Fruit fly (Drosophila melanogaster): ENCODE measurements around the gene PLCXD.

The PLCXD gene

dm6 chr2L:12003792-12004210 lies 45.4 kb upstream of the PLCXD start:
- no peak for TF ChIP-seq CrebA (GFP tag; optimal IDR thresholded peaks at IDR 0.05; ENCODE audit: borderline replicate concordance)
- TF ChIP-seq foxo (GFP tag; optimal IDR thresholded peaks at IDR 0.05): peak in 1 of 2 experiments; percentile 32
- peak; percentile 1 for TF ChIP-seq lola (GFP tag; optimal IDR thresholded peaks at IDR 0.05)
- TF ChIP-seq Hr83 (GFP tag; optimal IDR thresholded peaks at IDR 0.05; ENCODE audit: poor library complexity, severe bottlenecking): peak; percentile 22

- TF ChIP-seq rgr (GFP tag; optimal IDR thresholded peaks at IDR 0.05): peak; percentile 11
- TF ChIP-seq OdsH (GFP tag; optimal IDR thresholded peaks at IDR 0.05): peak; percentile 44
- TF ChIP-seq dmrt93B (GFP tag; optimal IDR thresholded peaks at IDR 0.05): no peak
- TF ChIP-seq Dfd (GFP tag; optimal IDR thresholded peaks at IDR 0.05): no peak
- TF ChIP-seq tai (GFP tag; optimal IDR thresholded peaks at IDR 0.05): no peak
- no peak for TF ChIP-seq Hr78 (GFP tag; optimal IDR thresholded peaks at IDR 0.05)
- TF ChIP-seq HLH106 (tag; optimal IDR thresholded peaks at IDR 0.05): no peak
- no peak for TF ChIP-seq h (GFP tag; optimal IDR thresholded peaks at IDR 0.05)
- no peak for TF ChIP-seq CG32264 (GFP tag; optimal IDR thresholded peaks at IDR 0.05)
- peak; percentile 28 for TF ChIP-seq sv (GFP tag; optimal IDR thresholded peaks at IDR 0.05)
- TF ChIP-seq ey (GFP tag; optimal IDR thresholded peaks at IDR 0.05): no peak
- no peak for TF ChIP-seq pan (optimal IDR thresholded peaks at IDR 0.05)
- no peak for TF ChIP-seq brk (GFP tag; optimal IDR thresholded peaks at IDR 0.05)
- no peak for TF ChIP-seq Hnf4 (GFP tag; optimal IDR thresholded peaks at IDR 0.05)
- TF ChIP-seq dsf (GFP tag; optimal IDR thresholded peaks at IDR 0.05; ENCODE audit: borderline replicate concordance): no peak
- peak in 1 of 2 experiments; percentile 31 for TF ChIP-seq dl (GFP tag; optimal IDR thresholded peaks at IDR 0.05; ENCODE audit: insufficient read depth in 1 of 2, partially characterized antibody in 2 of 2)
- no peak for TF ChIP-seq jim (GFP tag; optimal IDR thresholded peaks at IDR 0.05)
- no peak for TF ChIP-seq Dif (GFP tag; optimal IDR thresholded peaks at IDR 0.05; ENCODE audit: partially characterized antibody)
- TF ChIP-seq psq (GFP tag; optimal IDR thresholded peaks at IDR 0.05): no peak
- no peak for TF ChIP-seq Rel (GFP tag; optimal IDR thresholded peaks at IDR 0.05)
- no peak for TF ChIP-seq Rel (tag; optimal IDR thresholded peaks at IDR 0.05)
- TF ChIP-seq lola (GFP tag; optimal IDR thresholded peaks at IDR 0.05): no peak
- no peak for TF ChIP-seq Hr83 (GFP tag; optimal IDR thresholded peaks at IDR 0.05; ENCODE audit: poor library complexity, severe bottlenecking)
- TF ChIP-seq Abd-B (GFP tag; optimal IDR thresholded peaks at IDR 0.05): no peak
- TF ChIP-seq br (GFP tag; optimal IDR thresholded peaks at IDR 0.05): no peak
- no peak for TF ChIP-seq GATAd (GFP tag; optimal IDR thresholded peaks at IDR 0.05)
- TF ChIP-seq Mio (GFP tag; optimal IDR thresholded peaks at IDR 0.05): no peak
- TF ChIP-seq woc (GFP tag; optimal IDR thresholded peaks at IDR 0.05): no peak
- peak in 1 of 2 experiments; percentile 22 for TF ChIP-seq foxo (GFP tag; optimal IDR thresholded peaks at IDR 0.05)
- no peak for TF ChIP-seq CG9705 (GFP tag; optimal IDR thresholded peaks at IDR 0.05)
- no peak for TF ChIP-seq Sp1 (GFP tag; optimal IDR thresholded peaks at IDR 0.05)
- no peak for TF ChIP-seq fru (GFP tag; optimal IDR thresholded peaks at IDR 0.05)
- no peak for TF ChIP-seq Vsx2 (GFP tag; optimal IDR thresholded peaks at IDR 0.05; ENCODE audit: partially characterized antibody)
- no peak for TF ChIP-seq CrebA (GFP tag; optimal IDR thresholded peaks at IDR 0.05; ENCODE audit: borderline replicate concordance)
- TF ChIP-seq sage (GFP tag; optimal IDR thresholded peaks at IDR 0.05): no peak
- no peak for TF ChIP-seq Myc (optimal IDR thresholded peaks at IDR 0.05)
- no peak for TF ChIP-seq Jra (GFP tag; optimal IDR thresholded peaks at IDR 0.05)
- TF ChIP-seq usp (GFP tag; optimal IDR thresholded peaks at IDR 0.05): no peak
- no peak for TF ChIP-seq N (GFP tag; optimal IDR thresholded peaks at IDR 0.05)
These were observed 44.8 kb upstream of the PLCXD start for dm6 chr2L:12004211-12004979.

Measured in whole organism, wandering third instar larva.